Fruit fly (Drosophila melanogaster) whole organism, embryonic: Measurements from ENCODE around the gene Tfb4.

Experiments
- Abd-B ChIP-seq: fragments of 200-800 bp; sonication (Bioruptor generic); optimal IDR thresholded peaks from 2 replicates; lab custom pipeline; 2018; ENCODE audit warnings: missing biosample characterization, mild to moderate bottlenecking, missing genetic modification characterization, moderate library complexity
- Ada2b ChIP-seq: fragments of 200-800 bp; sonication (Bioruptor generic); IDR thresholded peaks from 2 replicates; pipeline ENCODE4 v1.3.6; 2022; ENCODE audit warnings: missing biosample characterization, missing genetic modification characterization
- Atf3 ChIP-seq: fragments of 200-800 bp; sonication (Bioruptor generic); optimal IDR thresholded peaks from 3 replicates; lab custom pipeline; 2016; ENCODE audit warnings: missing biosample characterization, missing genetic modification characterization
- BtbVII ChIP-seq: fragments of 200-800 bp; sonication (Bioruptor generic); optimal IDR thresholded peaks from 3 replicates; lab custom pipeline; 2017; ENCODE audit warnings: missing biosample characterization, mild to moderate bottlenecking, missing genetic modification characterization
- CG10979 ChIP-seq: fragments of 200-800 bp; sonication (Bioruptor generic); optimal IDR thresholded peaks from 2 replicates; lab custom pipeline; 2018; ENCODE audit warnings: missing biosample characterization, mild to moderate bottlenecking, missing genetic modification characterization, moderate library complexity
- CG11695 ChIP-seq: fragments of 200-800 bp; sonication (Bioruptor generic); IDR thresholded peaks from 3 replicates; pipeline ENCODE4 v1.3.6; 2022; ENCODE audit warnings: missing biosample characterization, missing genetic modification characterization
- CG12219 ChIP-seq: fragments of 200-800 bp; sonication (Bioruptor generic); optimal IDR thresholded peaks from 3 replicates; lab custom pipeline; 2018; ENCODE audit warnings: missing biosample characterization, mild to moderate bottlenecking, missing genetic modification characterization
- CG14050 ChIP-seq: fragments of 200-800 bp; sonication (Bioruptor generic); IDR thresholded peaks from 3 replicates; pipeline ENCODE4 v1.3.6; 2022; ENCODE audit warnings: missing biosample characterization, missing genetic modification characterization
- CG15073 ChIP-seq: fragments of 200-800 bp; sonication (Bioruptor generic); optimal IDR thresholded peaks from 2 replicates; lab custom pipeline; 2016; ENCODE audit warnings: missing biosample characterization, missing genetic modification characterization
- CG1603 ChIP-seq: fragments of 200-800 bp; sonication (Bioruptor generic); optimal IDR thresholded peaks from 2 replicates; lab custom pipeline; 2019; ENCODE audit warnings: missing biosample characterization, mild to moderate bottlenecking, missing genetic modification characterization, moderate library complexity
- CG16863 ChIP-seq: fragments of 200-800 bp; sonication (Bioruptor generic); optimal IDR thresholded peaks from 3 replicates; lab custom pipeline; 2016; ENCODE audit warnings: missing biosample characterization, missing genetic modification characterization
- CG17328 ChIP-seq: fragments of 200-800 bp; sonication (Bioruptor generic); IDR thresholded peaks from 2 replicates; pipeline ENCODE4 v1.3.6; 2022; ENCODE audit warnings: missing biosample characterization, missing genetic modification characterization
- CG18011 ChIP-seq: fragments of 200-800 bp; sonication (Bioruptor generic); optimal IDR thresholded peaks from 2 replicates; lab custom pipeline; 2017; ENCODE audit warnings: missing biosample characterization, missing genetic modification characterization, mild to moderate bottlenecking, moderate library complexity, missing genotype
- CG18476 ChIP-seq: fragments of 200-800 bp; sonication (Bioruptor generic); optimal IDR thresholded peaks from 2 replicates; lab custom pipeline; 2016; ENCODE audit warnings: missing biosample characterization, mild to moderate bottlenecking, missing genetic modification characterization
- CG18599 ChIP-seq: fragments of 200-800 bp; sonication (Bioruptor generic); optimal IDR thresholded peaks from 3 replicates; lab custom pipeline; 2017; ENCODE audit warnings: missing biosample characterization, missing genetic modification characterization, mild to moderate bottlenecking, moderate library complexity, missing genetic modification reagents
- CG31365 ChIP-seq: fragments of 200-800 bp; sonication (Bioruptor generic); optimal IDR thresholded peaks from 2 replicates; lab custom pipeline; 2018; ENCODE audit warnings: missing biosample characterization, mild to moderate bottlenecking, missing genetic modification characterization
- CG3163 ChIP-seq: fragments of 200-800 bp; sonication (Bioruptor generic); optimal IDR thresholded peaks from 3 replicates; lab custom pipeline; 2016; ENCODE audit warnings: missing biosample characterization, missing genetic modification characterization
- CG3726 ChIP-seq: fragments of 200-800 bp; sonication (Bioruptor generic); IDR thresholded peaks from 3 replicates; pipeline ENCODE4, ENCODE4 v1.3.6; 2022; ENCODE audit warnings: missing biosample characterization, missing genetic modification characterization
- CG5953 ChIP-seq: fragments of 200-800 bp; sonication (Bioruptor generic); IDR thresholded peaks from 2 replicates; pipeline ENCODE4 v1.3.6; 2022; ENCODE audit warnings: missing biosample characterization, missing genetic modification characterization
- CG6272 ChIP-seq: fragments of 200-800 bp; sonication (Bioruptor generic); IDR thresholded peaks from 2 replicates; pipeline ENCODE4 v1.3.6; 2022; ENCODE audit warnings: missing biosample characterization, missing genetic modification characterization
- CG6654 ChIP-seq: fragments of 200-800 bp; sonication (Bioruptor generic); optimal IDR thresholded peaks from 2 replicates; lab custom pipeline; 2017; ENCODE audit warnings: missing biosample characterization, mild to moderate bottlenecking, missing genetic modification characterization
- CG7271 ChIP-seq: fragments of 200-800 bp; sonication (Bioruptor generic); optimal IDR thresholded peaks from 2 replicates; lab custom pipeline; 2018; ENCODE audit warnings: missing biosample characterization, mild to moderate bottlenecking, missing genetic modification characterization, moderate library complexity
- CG7786 ChIP-seq: fragments of 200-800 bp; sonication (Bioruptor generic); optimal IDR thresholded peaks from 2 replicates; lab custom pipeline; 2016; ENCODE audit warnings: missing biosample characterization, missing genetic modification characterization
- CG7963 ChIP-seq: fragments of 200-800 bp; sonication (Bioruptor generic); IDR thresholded peaks from 3 replicates; pipeline ENCODE4 v1.3.6; 2022; ENCODE audit warnings: missing biosample characterization, missing genetic modification characterization; ENCODE audit not compliant: partially characterized antibody
- CG8281 ChIP-seq: fragments of 200-800 bp; sonication (Bioruptor generic); optimal IDR thresholded peaks from 2 replicates; lab custom pipeline; 2018; ENCODE audit warnings: missing biosample characterization, mild to moderate bottlenecking, missing genetic modification characterization, moderate library complexity
- CG9817 ChIP-seq: fragments of 200-800 bp; sonication (Bioruptor generic); optimal IDR thresholded peaks from 2 replicates; lab custom pipeline; 2018; ENCODE audit warnings: missing biosample characterization, mild to moderate bottlenecking, missing genetic modification characterization, moderate library complexity
- CkIIα-i1 ChIP-seq: fragments of 200-800 bp; sonication (Bioruptor generic); IDR thresholded peaks from 2 replicates; pipeline ENCODE4 v1.3.6; 2022; ENCODE audit warnings: missing biosample characterization, missing genetic modification characterization
- Dip2 ChIP-seq: fragments of 200-800 bp; sonication (Bioruptor generic); IDR thresholded peaks from 2 replicates; pipeline ENCODE4 v1.3.6; 2022; ENCODE audit warnings: missing biosample characterization, missing genetic modification characterization
- Drgx ChIP-seq: fragments of 200-800 bp; sonication (Bioruptor generic); IDR thresholded peaks from 2 replicates; pipeline ENCODE4 v1.3.6; 2022; ENCODE audit warnings: missing biosample characterization, missing genetic modification characterization
- Myb ChIP-seq: fragments of 200-800 bp; sonication (Bioruptor generic); optimal IDR thresholded peaks from 2 replicates; lab custom pipeline; 2016; ENCODE audit warnings: missing biosample characterization, missing genetic modification characterization
- Optix ChIP-seq: fragments of 200-800 bp; sonication (Bioruptor generic); IDR thresholded peaks from 3 replicates; pipeline ENCODE4 v1.3.6; 2022; ENCODE audit warnings: missing biosample characterization, missing genetic modification characterization
- Sry-δ ChIP-seq: fragments of 200-800 bp; sonication (Bioruptor generic); optimal IDR thresholded peaks from 2 replicates; lab custom pipeline; 2016; ENCODE audit warnings: missing biosample characterization, missing genetic modification characterization
- Tbp ChIP-seq: fragments of >200 bp; optimal IDR thresholded peaks from 2 replicates; lab custom pipeline; 2018; ENCODE audit warnings: missing biosample characterization, missing genetic modification characterization
- Xbp1 ChIP-seq: fragments of 200-800 bp; sonication (Bioruptor generic); optimal IDR thresholded peaks from 3 replicates; lab custom pipeline; 2016; ENCODE audit warnings: missing biosample characterization, mild to moderate bottlenecking, missing genetic modification characterization
- aop ChIP-seq: fragments of 200-800 bp; sonication (Bioruptor generic); IDR thresholded peaks from 2 replicates; pipeline ENCODE4 v1.3.6; 2022; ENCODE audit warnings: missing biosample characterization, missing genetic modification characterization
- ara ChIP-seq: fragments of 200-800 bp; sonication (Bioruptor generic); IDR thresholded peaks from 2 replicates; pipeline ENCODE4 v1.3.6; 2022; ENCODE audit warnings: missing biosample characterization, missing genetic modification characterization
- bowl ChIP-seq: fragments of 200-800 bp; sonication (Bioruptor generic); IDR thresholded peaks from 2 replicates; pipeline ENCODE4 v1.3.6; 2022; ENCODE audit warnings: missing biosample characterization, missing genetic modification characterization
- corto ChIP-seq: fragments of 200-800 bp; sonication (Bioruptor generic); optimal IDR thresholded peaks from 2 replicates; lab custom pipeline; 2016; ENCODE audit warnings: missing biosample characterization, mild to moderate bottlenecking, missing genetic modification characterization, moderate library complexity
- knrl ChIP-seq: fragments of 200-800 bp; sonication (Bioruptor generic); IDR thresholded peaks from 3 replicates; pipeline ENCODE4 v1.3.6; 2022; ENCODE audit warnings: missing biosample characterization, missing genetic modification characterization; ENCODE audit not compliant: partially characterized antibody
- lab ChIP-seq: fragments of 200-800 bp; sonication (Bioruptor generic); optimal IDR thresholded peaks from 3 replicates; lab custom pipeline; 2017; ENCODE audit warnings: missing biosample characterization, missing genetic modification characterization, mild to moderate bottlenecking, moderate library complexity, missing genetic modification reagents
- nau ChIP-seq: fragments of 200-800 bp; sonication (Bioruptor generic); optimal IDR thresholded peaks from 3 replicates; lab custom pipeline; 2017; ENCODE audit warnings: missing biosample characterization, mild to moderate bottlenecking, missing genetic modification characterization, missing genetic modification reagents
- nerfin-2 ChIP-seq: fragments of 200-800 bp; sonication (Bioruptor generic); IDR thresholded peaks from 2 replicates; pipeline ENCODE4 v1.3.6; 2022; ENCODE audit warnings: missing biosample characterization, missing genetic modification characterization; ENCODE audit not compliant: partially characterized antibody
- sens-2 ChIP-seq: fragments of 200-800 bp; sonication (Bioruptor generic); IDR thresholded peaks from 2 replicates; pipeline ENCODE4 v1.3.6; 2022; ENCODE audit warnings: missing biosample characterization, missing genetic modification characterization
- slbo ChIP-seq: fragments of 200-800 bp; sonication (Bioruptor generic); IDR thresholded peaks from 2 replicates; pipeline ENCODE4 v1.3.6; 2022; ENCODE audit warnings: missing biosample characterization, missing genetic modification characterization
- sqz ChIP-seq: fragments of 200-800 bp; sonication (Bioruptor generic); optimal IDR thresholded peaks from 3 replicates; lab custom pipeline; 2018; ENCODE audit warnings: missing biosample characterization, mild to moderate bottlenecking, missing genetic modification characterization
- usp ChIP-seq: fragments of >200 bp; optimal IDR thresholded peaks from 2 replicates; lab custom pipeline; 2017; ENCODE audit warnings: missing biosample characterization, missing genetic modification characterization
- z ChIP-seq: fragments of 200-800 bp; sonication (Bioruptor generic); IDR thresholded peaks from 3 replicates; pipeline ENCODE4 v1.3.6; 2022; ENCODE audit warnings: missing biosample characterization, missing genetic modification characterization
- zfh1 ChIP-seq: fragments of 200-800 bp; sonication (Bioruptor generic); IDR thresholded peaks from 3 replicates; pipeline ENCODE4 v1.3.6; 2022; ENCODE audit warnings: missing biosample characterization, missing genetic modification characterization

The Tfb4 gene

DNA sequence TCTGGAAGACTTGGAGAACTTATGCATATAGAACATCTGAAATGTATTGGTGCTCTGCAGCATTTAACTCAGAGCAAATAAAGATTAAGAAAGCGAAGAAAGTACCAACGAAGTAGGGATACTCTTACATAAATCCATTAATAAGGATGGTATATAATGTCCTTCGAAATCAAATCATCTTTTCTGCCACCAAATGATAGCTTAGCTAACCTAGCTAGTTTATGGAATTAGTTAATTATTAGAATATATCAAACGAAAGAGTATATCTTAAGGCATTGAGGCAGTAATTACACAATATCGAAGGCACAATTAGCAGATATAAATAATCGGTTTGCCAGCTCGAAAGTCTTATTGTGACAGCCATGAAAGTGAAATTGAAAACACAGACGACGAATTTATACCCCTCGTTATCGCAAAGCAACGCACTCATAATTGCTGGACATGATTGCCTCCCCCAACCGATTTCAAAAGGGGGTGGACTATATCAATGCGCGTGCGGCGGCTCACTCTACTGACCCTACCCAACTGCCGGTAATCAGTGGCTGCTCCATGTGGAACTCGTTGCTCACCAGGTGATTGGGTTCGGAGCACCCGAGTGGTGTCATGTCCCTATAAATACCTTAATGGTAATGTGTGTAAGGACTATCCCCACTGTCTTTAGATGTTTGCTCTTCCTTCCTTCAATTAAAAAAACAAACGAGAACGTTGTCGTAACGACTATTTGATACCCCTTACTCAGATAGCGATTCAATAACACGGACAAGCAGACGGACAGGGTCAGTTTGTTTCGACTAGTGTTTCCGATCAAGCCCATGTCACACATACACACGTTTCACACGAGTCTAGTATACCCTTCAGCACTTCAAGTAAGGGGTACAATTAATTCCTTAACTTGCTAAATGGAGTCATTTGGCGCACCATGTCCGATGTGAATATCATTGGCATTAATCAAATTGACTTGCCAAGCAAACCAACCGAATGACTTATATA, 5.8 kb downstream of the Tfb4 start (continued):
- TF ChIP-seq CG16863 (GFP tag; lab: Kevin White, UChicago) (peak; percentile 26), BtbVII (peak; percentile 42), CG1603 (peak; percentile 78), nerfin-2 (GFP tag; lab: Robert Waterston, UW) (no peak), CG9817 (tag; lab: Kevin White, UChicago) (peak; percentile 54), CG12219 (GFP tag; lab: Kevin White, UChicago) (peak; percentile 51), slbo (GFP tag; lab: Robert Waterston, UW) (peak; percentile 60), CG18476 (GFP tag; lab: Kevin White, UChicago) (no peak), CG17328 (GFP tag; lab: Robert Waterston, UW) (no peak; the same call in 1 of the 2 replicates), Dip2 (GFP tag; lab: Robert Waterston, UW) (no peak), Ada2b (0 out of 2 replicates have a peak, but pooled peaks have one; percentile 38), bowl (GFP tag; lab: Robert Waterston, UW) (no peak), CG6654 (peak; percentile 4), CG11695 (peak; percentile 30; the same call in 1 of the 3 replicates), usp (GFP tag; lab: Kevin White, UChicago) (no peak), Optix (GFP tag; lab: Robert Waterston, UW) (0 out of 3 replicates have a peak, but pooled peaks have one; percentile 43), CG6272 (GFP tag; lab: Robert Waterston, UW) (no peak), CG14050 (GFP tag; lab: Robert Waterston, UW) (no peak), corto (peak; percentile 81), CG7786 (peak; percentile 30), aop (GFP tag; lab: Robert Waterston, UW) (no peak), knrl (no peak), CG31365 (tag; lab: Kevin White, UChicago) (no peak), sqz (GFP tag; lab: Kevin White, UChicago) (no peak), Xbp1 (GFP tag; lab: Kevin White, UChicago) (peak; percentile 56), nau (GFP tag; lab: Kevin White, UChicago) (no peak), CG15073 (GFP tag; lab: Kevin White, UChicago) (no peak), CG8281 (tag; lab: Kevin White, UChicago) (peak; percentile 0), Abd-B (GFP tag; lab: Kevin White, UChicago) (no peak), CG18011 (GFP tag; lab: Kevin White, UChicago) (no peak), CG18599 (GFP tag; lab: Kevin White, UChicago) (peak; percentile 75), Tbp (no peak), Sry-δ (GFP tag; lab: Kevin White, UChicago) (no peak), Atf3 (GFP tag; lab: Kevin White, UChicago) (no peak), z (GFP tag; lab: Robert Waterston, UW) (no peak), ara (no peak), CG5953 (no peak), CG7271 (no peak), lab (GFP tag; lab: Kevin White, UChicago) (peak; percentile 73), CG3163 (GFP tag; lab: Kevin White, UChicago) (no peak), CG3726 (GFP tag; lab: Robert Waterston, UW) (no peak), Myb (GFP tag; lab: Kevin White, UChicago) (peak; percentile 5), sens-2 (GFP tag; lab: Robert Waterston, UW) (peak; percentile 26; the same call in 1 of the 2 replicates), CkIIα-i1 (GFP tag; lab: Robert Waterston, UW) (no peak), CG10979 (peak; percentile 64), Drgx (peak; percentile 43; the same call in 1 of the 2 replicates), zfh1 (GFP tag; lab: Robert Waterston, UW) (peak; percentile 51; the same call in 1 of the 3 replicates), CG7963 (GFP tag; lab: Robert Waterston, UW) (no peak)
